Worm (Caenorhabditis elegans) whole organism, L2 larva: ENCODE data around the gene F10D7.3.
A peak's percentile ranks its signal among the peaks of the same experiment; 100 is the strongest.

Experiments
- C34F6.9 ChIP-seq: fragments of 150-350 bp; optimal IDR thresholded peaks from 2 replicates; lab custom pipeline; 2014; ENCODE audit warnings: missing biosample characterization, missing genetic modification characterization
- F13H6.1 ChIP-seq: sonication (generic microtip); optimal IDR thresholded peaks from 2 replicates; lab custom pipeline; 2016; ENCODE audit warnings: missing genetic modification characterization, missing compliant biosample characterization
- R02D3.7 ChIP-seq: fragments of 150-350 bp; optimal IDR thresholded peaks from 2 replicates; lab custom pipeline; 2014; ENCODE audit warnings: missing biosample characterization, missing genetic modification characterization
- blmp-1 ChIP-seq: sonication (generic microtip); optimal IDR thresholded peaks from 2 replicates; lab custom pipeline; 2017; ENCODE audit warnings: missing genetic modification characterization, mild to moderate bottlenecking, missing compliant biosample characterization, antibody characterized with exemption, moderate library complexity; ENCODE audit not compliant: insufficient read depth
- ceh-16 ChIP-seq: fragments of 150-350 bp; optimal IDR thresholded peaks from 2 replicates; lab custom pipeline; 2014; ENCODE audit warnings: missing biosample characterization, missing genetic modification characterization
- lin-13 ChIP-seq: fragments of 150-350 bp; optimal IDR thresholded peaks from 2 replicates; lab custom pipeline; 2014; ENCODE audit warnings: missing biosample characterization, missing genetic modification reagents, missing genetic modification characterization
- nhr-129 ChIP-seq: fragments of 150-350 bp; optimal IDR thresholded peaks from 2 replicates; lab custom pipeline; 2014; ENCODE audit warnings: missing biosample characterization, missing genetic modification characterization
- sem-4 ChIP-seq: fragments of 150-350 bp; optimal IDR thresholded peaks from 2 replicates; lab custom pipeline; 2014; ENCODE audit warnings: missing biosample characterization, missing genetic modification reagents, missing genetic modification characterization
- snpc-4 ChIP-seq: fragments of 150-350 bp; optimal IDR thresholded peaks from 2 replicates; lab custom pipeline; 2014; ENCODE audit warnings: missing biosample characterization, missing genetic modification characterization
- unc-55 ChIP-seq: fragments of 150-350 bp; sonication (generic microtip); optimal IDR thresholded peaks from 3 replicates; lab custom pipeline; 2014; ENCODE audit warnings: missing biosample characterization, missing genetic modification reagents, missing genetic modification characterization
- unc-62 ChIP-seq: fragments of 150-350 bp; optimal IDR thresholded peaks from 2 replicates; lab custom pipeline; 2014; ENCODE audit warnings: missing biosample characterization, missing genetic modification reagents, missing genetic modification characterization
- ztf-4 ChIP-seq: fragments of 150-350 bp; optimal IDR thresholded peaks from 2 replicates; lab custom pipeline; 2014; ENCODE audit warnings: missing biosample characterization, missing genetic modification characterization

- TF ChIP-seq nhr-129 (tag; lab: Kevin White, UChicago) (peak; percentile 39), sem-4 (no peak), C34F6.9 (tag; lab: Kevin White, UChicago) (no peak), snpc-4 (peak; percentile 9), lin-13 (GFP tag; lab: Kevin White, UChicago) (no peak), R02D3.7 (tag; lab: Kevin White, UChicago) (no peak), unc-62 (GFP tag; lab: Kevin White, UChicago) (no peak), ceh-16 (tag; lab: Kevin White, UChicago) (no peak), ztf-4 (tag; lab: Kevin White, UChicago) (peak; percentile 98), unc-55 (no peak), F13H6.1 (tag; lab: Kevin White, UChicago) (no peak), blmp-1 (peak; percentile 44)
Measured at ce11 chrX:17419813-17420584, 45.6 kb upstream of the F10D7.3 start.
